Worm (Caenorhabditis elegans) whole organism, late embryonic: ENCODE results near the gene aco-2.

Experiments
- Y22D7AL.16 ChIP-seq: sonication (generic microtip); optimal IDR thresholded peaks from 2 replicates; lab custom pipeline; 2016; ENCODE audit warnings: missing genetic modification characterization, missing compliant biosample characterization
- elt-4 ChIP-seq: sonication (generic microtip); optimal IDR thresholded peaks from 2 replicates; lab custom pipeline; 2016; ENCODE audit warnings: missing genetic modification characterization, missing compliant biosample characterization
- hlh-6 ChIP-seq: sonication (generic microtip); optimal IDR thresholded peaks from 2 replicates; lab custom pipeline; 2016; ENCODE audit warnings: missing genotype, missing genetic modification characterization, missing compliant biosample characterization

DNA sequence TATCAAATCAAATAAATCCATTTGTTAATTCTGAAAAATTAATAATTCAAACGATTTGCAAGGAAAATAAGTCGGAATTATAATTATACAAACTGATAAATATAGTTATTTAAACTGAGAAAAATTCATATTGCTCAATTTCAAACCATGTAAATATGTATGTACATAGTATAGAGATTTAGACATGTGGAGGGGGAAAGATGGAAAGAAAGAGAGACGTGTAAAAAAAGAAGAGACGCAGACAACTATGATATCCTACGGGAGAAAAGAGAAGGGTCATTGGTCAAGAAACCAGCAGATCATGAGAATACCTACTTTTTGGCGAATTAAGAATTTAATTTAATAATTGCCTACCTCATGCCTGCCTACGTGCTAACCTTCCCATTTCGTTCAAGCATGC is 15.4 kb upstream of the aco-2 start, which contains the start of gene C29E4.11:
- no peak for TF ChIP-seq Y22D7AL.16 (tag; lab: Kevin White, UChicago)
- TF ChIP-seq hlh-6 (tag; lab: Kevin White, UChicago) = no peak
- TF ChIP-seq elt-4 (tag; lab: Kevin White, UChicago) = no peak
